Worm (Caenorhabditis elegans) whole organism, L4/young adult: ENCODE measurements around the gene F41G3.20.

ENCODE experiments used
- dao-5 ChIP-seq: sonication (generic microtip); optimal IDR thresholded peaks from 2 replicates; lab custom pipeline; 2016; ENCODE audit warnings: missing genotype, missing genetic modification characterization, moderate library complexity, missing compliant biosample characterization
- him-1 ChIP-seq: sonication (generic microtip); optimal IDR thresholded peaks from 2 replicates; lab custom pipeline; 2016; ENCODE audit warnings: missing genotype, missing genetic modification reagents, missing genetic modification characterization, missing compliant biosample characterization

DNA sequence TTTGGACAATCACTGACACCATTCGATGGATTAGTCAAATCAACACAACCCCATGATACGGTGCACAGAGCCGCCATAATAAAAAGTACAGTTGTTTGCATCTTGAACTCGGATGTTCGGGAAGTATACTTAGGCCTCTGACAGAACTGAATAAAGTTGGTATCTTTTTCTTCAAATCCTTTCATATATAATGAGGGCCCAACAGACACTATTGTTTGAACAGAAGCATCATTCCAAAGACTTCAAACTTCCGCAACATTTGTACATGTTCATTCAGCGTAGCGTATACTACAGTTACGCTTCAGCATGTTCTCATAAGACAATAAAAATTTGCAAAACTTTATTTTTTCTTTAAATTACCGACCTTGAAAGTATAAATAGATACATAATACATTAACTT is 1.2 kb upstream of the F41G3.20 start, which contains the start of gene F41G3.19:
- TF ChIP-seq dao-5 (no peak), him-1 (tag; lab: Kevin White, UChicago) (no peak)
